Worm (Caenorhabditis elegans) whole organism, L4 larva: ENCODE results near the gene Y116F11B.2.

ENCODE experiments used
- F26F4.8 ChIP-seq: fragments of 200-800 bp; sonication (Bioruptor generic); conservative IDR thresholded peaks from 2 replicates; pipeline ENCODE4 v1.3.6; 2022; ENCODE audit warnings: missing genetic modification characterization, missing compliant biosample characterization
- F37D6.2 ChIP-seq: sonication (generic microtip); optimal IDR thresholded peaks from 2 replicates; lab custom pipeline; 2016; ENCODE audit warnings: mild to moderate bottlenecking, missing genetic modification characterization, missing compliant biosample characterization
- T26A8.4 ChIP-seq: fragments of 200-800 bp; sonication (Bioruptor generic); IDR thresholded peaks from 2 replicates; pipeline ENCODE4 v1.3.6; 2022; ENCODE audit warnings: missing genetic modification characterization, missing compliant biosample characterization
- Y48G9A.11 ChIP-seq: fragments of 200-800 bp; sonication (Bioruptor generic); IDR thresholded peaks from 2 replicates; pipeline ENCODE4 v1.3.6; 2022; ENCODE audit warnings: missing genetic modification reagents, missing genetic modification characterization, missing compliant biosample characterization
- ZK546.5 ChIP-seq, 2 experiments: sonication (generic microtip); optimal IDR thresholded peaks; 2 replicates each; lab custom pipeline; 2017; ENCODE audit warnings: missing biosample characterization in 2 of 2, missing genetic modification characterization in 2 of 2
- aha-1 ChIP-seq: fragments of 150-350 bp; peaks from one replicate; lab custom pipeline; 2014; ENCODE audit warnings: missing biosample characterization, missing genetic modification characterization
- ceh-20 ChIP-seq: fragments of 200-800 bp; sonication (Bioruptor generic); IDR thresholded peaks from 2 replicates; pipeline ENCODE4 v1.3.6; 2022; ENCODE audit warnings: missing genetic modification reagents, missing genetic modification characterization, missing compliant biosample characterization
- ceh-28 ChIP-seq: fragments of 150-350 bp; optimal IDR thresholded peaks from 2 replicates; lab custom pipeline; 2014; ENCODE audit warnings: missing biosample characterization, missing genetic modification reagents, missing genetic modification characterization
- ceh-32 ChIP-seq: sonication (generic microtip); optimal IDR thresholded peaks from 2 replicates; lab custom pipeline; 2016; ENCODE audit warnings: mild to moderate bottlenecking, missing genetic modification characterization, missing compliant biosample characterization; ENCODE audit not compliant: poor library complexity
- ceh-62 ChIP-seq: sonication (generic microtip); optimal IDR thresholded peaks from 2 replicates; lab custom pipeline; 2017; ENCODE audit warnings: missing biosample characterization, missing genetic modification characterization
- daf-16 ChIP-seq, 3 experiments: sonication (generic microtip); optimal IDR thresholded peaks; 2 replicates each; lab custom pipeline; 2016 to 2017; ENCODE audit warnings: missing genetic modification characterization in 3 of 3, missing genetic modification reagents in 3 of 3, mild to moderate bottlenecking in 2 of 3, missing compliant biosample characterization in 2 of 3, missing biosample characterization in 1 of 3, moderate library complexity in 1 of 3
- dmd-6 ChIP-seq: fragments of 200-800 bp; sonication (Bioruptor generic); IDR thresholded peaks from 2 replicates; pipeline ENCODE4 v1.3.6; 2022; ENCODE audit warnings: missing genetic modification reagents, missing genetic modification characterization, missing compliant biosample characterization
- dmd-9 ChIP-seq: fragments of 200-800 bp; sonication (Bioruptor generic); IDR thresholded peaks from 2 replicates; pipeline ENCODE4 v1.3.6; 2022; ENCODE audit warnings: missing genetic modification reagents, missing genetic modification characterization, missing compliant biosample characterization
- duxl-1 ChIP-seq: sonication (generic microtip); optimal IDR thresholded peaks from 2 replicates; lab custom pipeline; 2016; ENCODE audit warnings: mild to moderate bottlenecking, missing genetic modification characterization, moderate library complexity, missing compliant biosample characterization; ENCODE audit not compliant: poor library complexity
- dve-1 ChIP-seq: sonication (generic microtip); optimal IDR thresholded peaks from 2 replicates; lab custom pipeline; 2017; ENCODE audit warnings: antibody characterized with exemption, mild to moderate bottlenecking, missing genetic modification characterization, missing compliant biosample characterization; ENCODE audit not compliant: insufficient read depth
- fkh-10 ChIP-seq: fragments of 150-350 bp; optimal IDR thresholded peaks from 2 replicates; lab custom pipeline; 2014; ENCODE audit warnings: missing biosample characterization, missing genetic modification reagents, missing genetic modification characterization
- fos-1 ChIP-seq: fragments of 150-350 bp; optimal IDR thresholded peaks from 2 replicates; lab custom pipeline; 2014; ENCODE audit warnings: missing biosample characterization, missing genetic modification characterization
- hlh-11 ChIP-seq: fragments of 200-800 bp; sonication (Bioruptor generic); optimal IDR thresholded peaks from 2 replicates; lab custom pipeline; 2018; ENCODE audit warnings: mild to moderate bottlenecking, missing genetic modification characterization, missing compliant biosample characterization
- lin-1 ChIP-seq: fragments of 200-800 bp; sonication (Bioruptor generic); IDR thresholded peaks from 2 replicates; pipeline ENCODE4 v1.3.6; 2022; ENCODE audit warnings: missing genetic modification reagents, missing genetic modification characterization, missing compliant biosample characterization
- lsy-2 ChIP-seq, 2 experiments: fragments of 150-350 bp in 1 of 2; sonication (generic microtip) in 1 of 2; optimal IDR thresholded peaks; 2 replicates each; lab custom pipeline; 2014 to 2017; ENCODE audit warnings: missing biosample characterization in 2 of 2, missing genetic modification characterization in 2 of 2
- mxl-2 ChIP-seq: fragments of 200-800 bp; sonication (Bioruptor generic); conservative IDR thresholded peaks from 2 replicates; pipeline ENCODE4 v1.3.6; 2022; ENCODE audit warnings: missing genetic modification reagents, missing genetic modification characterization, missing compliant biosample characterization
- mxl-3 ChIP-seq: fragments of 200-800 bp; sonication (Bioruptor generic); optimal IDR thresholded peaks from 2 replicates; lab custom pipeline; 2018; ENCODE audit warnings: mild to moderate bottlenecking, missing genetic modification characterization, missing compliant biosample characterization
- nhr-11 ChIP-seq: fragments of 150-350 bp; optimal IDR thresholded peaks from 2 replicates; lab custom pipeline; 2014; ENCODE audit warnings: missing biosample characterization, missing genetic modification characterization
- nhr-28 ChIP-seq: fragments of 150-350 bp; optimal IDR thresholded peaks from 2 replicates; lab custom pipeline; 2014; ENCODE audit warnings: missing biosample characterization, missing genetic modification characterization
- nhr-42 ChIP-seq: fragments of 200-800 bp; sonication (Bioruptor generic); IDR thresholded peaks from 2 replicates; pipeline ENCODE4 v1.3.6; 2022; ENCODE audit warnings: missing genetic modification characterization, missing compliant biosample characterization
- nhr-48 ChIP-seq: sonication (generic microtip); optimal IDR thresholded peaks from 2 replicates; lab custom pipeline; 2016; ENCODE audit warnings: mild to moderate bottlenecking, missing genetic modification characterization, missing compliant biosample characterization
- nhr-6 ChIP-seq: fragments of 150-350 bp; optimal IDR thresholded peaks from 2 replicates; lab custom pipeline; 2014; ENCODE audit warnings: missing biosample characterization, missing genetic modification characterization
- nhr-76 ChIP-seq: fragments of 150-350 bp; optimal IDR thresholded peaks from 2 replicates; lab custom pipeline; 2014; ENCODE audit warnings: missing biosample characterization, missing genetic modification characterization
- nhr-77 ChIP-seq: fragments of 150-350 bp; optimal IDR thresholded peaks from 2 replicates; lab custom pipeline; 2014; ENCODE audit warnings: missing biosample characterization, missing genetic modification characterization
- php-3 ChIP-seq: fragments of 200-800 bp; sonication (Bioruptor generic); IDR thresholded peaks from 2 replicates; pipeline ENCODE4 v1.3.6; 2022; ENCODE audit warnings: missing genetic modification reagents, missing genetic modification characterization, missing compliant biosample characterization
- pqm-1 ChIP-seq: sonication (generic microtip); optimal IDR thresholded peaks from 2 replicates; lab custom pipeline; 2017; ENCODE audit warnings: missing biosample characterization, missing genetic modification characterization
- sdz-12 ChIP-seq: fragments of 200-800 bp; sonication (Bioruptor generic); optimal IDR thresholded peaks from 2 replicates; lab custom pipeline; 2018; ENCODE audit warnings: mild to moderate bottlenecking, missing genetic modification characterization, missing compliant biosample characterization
- set-16 ChIP-seq: fragments of 200-800 bp; sonication (Bioruptor generic); IDR thresholded peaks from 2 replicates; pipeline ENCODE4 v1.3.6; 2022; ENCODE audit warnings: missing genetic modification reagents, missing genetic modification characterization, missing compliant biosample characterization
- snpc-1.2 ChIP-seq: fragments of 200-800 bp; sonication (Bioruptor generic); IDR thresholded peaks from 2 replicates; pipeline ENCODE4 v1.3.6; 2022; ENCODE audit warnings: missing genetic modification reagents, missing genetic modification characterization, missing compliant biosample characterization
- spr-3 ChIP-seq: fragments of 200-800 bp; sonication (Bioruptor generic); optimal IDR thresholded peaks from 2 replicates; lab custom pipeline; 2018; ENCODE audit warnings: mild to moderate bottlenecking, missing genetic modification characterization, missing compliant biosample characterization
- unc-130 ChIP-seq: sonication (generic microtip); optimal IDR thresholded peaks from 2 replicates; lab custom pipeline; 2016; ENCODE audit warnings: missing genetic modification reagents, missing genetic modification characterization, missing compliant biosample characterization
- zag-1 ChIP-seq: fragments of 150-350 bp; optimal IDR thresholded peaks from 2 replicates; lab custom pipeline; 2014; ENCODE audit warnings: missing biosample characterization, missing genetic modification characterization
- zfp-3 ChIP-seq: fragments of 200-800 bp; sonication (Bioruptor generic); conservative IDR thresholded peaks from 2 replicates; pipeline ENCODE4 v1.3.6; 2022; ENCODE audit warnings: missing genetic modification reagents, missing genetic modification characterization, missing compliant biosample characterization
- zip-2 ChIP-seq: fragments of 150-350 bp; optimal IDR thresholded peaks from 2 replicates; lab custom pipeline; 2014; ENCODE audit warnings: missing biosample characterization, missing genetic modification characterization

Y116F11B.2 gene

DNA sequence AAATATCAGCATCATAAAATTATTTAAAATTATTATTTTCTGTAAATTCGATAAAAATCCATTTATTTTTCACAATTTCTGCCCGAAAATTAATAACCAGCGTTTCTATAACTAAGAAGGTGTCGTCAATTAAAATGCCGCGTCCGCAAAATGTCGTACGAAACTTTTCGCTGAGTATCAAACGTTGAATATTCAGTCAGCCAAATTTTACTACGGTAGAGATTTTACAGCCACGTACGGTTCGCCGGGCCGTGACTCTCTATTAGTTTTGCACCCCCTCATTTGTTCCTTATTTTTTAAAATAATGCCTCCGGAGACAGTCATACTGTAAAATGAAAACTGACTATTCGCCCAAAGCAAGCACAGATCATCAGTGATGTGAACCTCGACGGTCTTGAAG is 30.1 kb downstream of the Y116F11B.2 start:
- TF ChIP-seq unc-130 (GFP tag; lab: Kevin White, UChicago), result peak; percentile 49

ce11 chrV:19767719-19768118 is 33.2 kb downstream of the Y116F11B.2 start:
- TF ChIP-seq sdz-12 (no peak), ceh-62 (tag; lab: Kevin White, UChicago) (no peak), duxl-1 (peak; percentile 54), mxl-2 (no peak), nhr-48 (tag; lab: Kevin White, UChicago) (no peak), F26F4.8 (GFP tag; lab: Robert Waterston, UW) (no peak)
- TF ChIP-seq, all 104 proteins: peak for 1

- TF ChIP-seq ceh-20 (no peak), ceh-28 (tag; lab: Kevin White, UChicago) (no peak), spr-3 (GFP tag; lab: Kevin White, UChicago) (no peak), aha-1 (peak; percentile 42)
- TF ChIP-seq, all 104 proteins: peak for 1
Measured at ce11 chrV:19760751-19761150, 40.2 kb downstream of the Y116F11B.2 start, which contains the start of gene M162.5. Gene M162.5, plus strand, starts transcription at chrV:19761051.

ce11 chrV:19759282-19759681 is 41.7 kb downstream of the Y116F11B.2 start:
- TF ChIP-seq aha-1, result peak; percentile 77
- peak; percentile 77 for TF ChIP-seq set-16 (GFP tag; lab: Robert Waterston, UW)
- no peak for TF ChIP-seq ceh-32 (tag; lab: Kevin White, UChicago)
- no peak for TF ChIP-seq fos-1 (tag; lab: Kevin White, UChicago)
- no peak for TF ChIP-seq zip-2
- no peak for TF ChIP-seq daf-16 (GFP tag; optimal IDR thresholded peaks at IDR 0.05; lab: Kevin White, UChicago)
- no peak for TF ChIP-seq daf-16 (tag; optimal IDR thresholded peaks at IDR 0.05; lab: Kevin White, UChicago)
- TF ChIP-seq nhr-6 (tag; lab: Kevin White, UChicago), result no peak
- no peak for TF ChIP-seq lin-1
- no peak for TF ChIP-seq fkh-10 (GFP tag; lab: Kevin White, UChicago)
- no peak for TF ChIP-seq nhr-76 (tag; lab: Kevin White, UChicago)
- TF ChIP-seq nhr-42 (GFP tag; lab: Robert Waterston, UW), result no peak
- no peak for TF ChIP-seq ZK546.5 (tag; optimal IDR thresholded peaks at IDR 0.05; lab: Kevin White, UChicago)
- TF ChIP-seq, all 104 proteins: peak for 2

- no peak for TF ChIP-seq mxl-3
- TF ChIP-seq Y48G9A.11 (GFP tag; lab: Robert Waterston, UW), result no peak
- no peak for TF ChIP-seq lsy-2 (tag; optimal IDR thresholded peaks at IDR 0.05; lab: Kevin White, UChicago)
- no peak for TF ChIP-seq nhr-11 (tag; lab: Kevin White, UChicago)
- no peak for TF ChIP-seq dmd-9 (GFP tag; lab: Robert Waterston, UW)
- TF ChIP-seq zfp-3, result no peak
- TF ChIP-seq zag-1 (tag; lab: Kevin White, UChicago), result no peak
- TF ChIP-seq, all 104 proteins: peak for 0
Measured at ce11 chrV:19756253-19756652, 44.7 kb downstream of the Y116F11B.2 start, which contains the start of gene W04E12.9. Gene W04E12.9, plus strand, starts transcription at chrV:19756553.

DNA sequence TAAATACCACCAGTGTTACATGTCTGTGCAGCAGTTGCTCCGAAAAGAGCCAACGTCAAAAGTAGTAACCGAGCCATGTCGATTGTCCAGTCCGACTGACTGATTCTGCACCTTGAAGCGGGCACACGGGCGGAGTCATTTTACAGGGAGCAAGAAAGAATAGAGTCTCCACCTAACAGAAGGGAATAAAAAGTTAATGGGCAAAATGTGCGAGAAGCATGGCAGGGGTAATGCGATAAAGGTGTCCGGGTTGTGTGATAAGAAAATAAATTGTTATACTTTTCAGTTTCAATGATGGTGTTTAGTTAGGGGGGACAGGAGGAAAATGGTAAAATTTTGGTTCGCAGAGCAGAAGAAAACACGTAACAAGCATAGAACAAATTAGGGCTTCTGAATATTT is 45.7 kb downstream of the Y116F11B.2 start, which contains the start of gene clec-50:
Gene clec-50 (minus strand): TSS at position 109 of the 400 bp plus-strand sequence.
- TF ChIP-seq lin-1 (0 out of 2 replicates have a peak, but pooled peaks have one; percentile 14), dmd-6 (peak; percentile 95), mxl-3 (peak; percentile 89), T26A8.4 (GFP tag; lab: Robert Waterston, UW) (no peak), F37D6.2 (tag; lab: Kevin White, UChicago) (no peak), nhr-77 (tag; lab: Kevin White, UChicago) (peak; percentile 25), pqm-1 (peak; percentile 84), snpc-1.2 (no peak), php-3 (peak; percentile 80), hlh-11 (peak; percentile 68), zag-1 (tag; lab: Kevin White, UChicago) (no peak), set-16 (GFP tag; lab: Robert Waterston, UW) (no peak), dve-1 (tag; lab: Kevin White, UChicago) (peak; percentile 35), nhr-28 (tag; lab: Kevin White, UChicago) (peak; percentile 75), daf-16 (GFP tag; optimal IDR thresholded peaks at IDR 0.05; lab: Kevin White, UChicago) (no peak), daf-16 (tag; optimal IDR thresholded peaks at IDR 0.05; lab: Kevin White, UChicago) (peak; percentile 51)
